Worm (Caenorhabditis elegans) whole organism, midembryonic: ENCODE data around the gene srh-265.

Source experiments
- T22C8.4 ChIP-seq: fragments of 200-800 bp; sonication (Bioruptor generic); IDR thresholded peaks from 2 replicates; pipeline ENCODE4 v1.3.6; 2022; ENCODE audit warnings: missing genetic modification characterization, missing compliant biosample characterization
- cog-1 ChIP-seq: sonication (generic microtip); optimal IDR thresholded peaks from 2 replicates; lab custom pipeline; 2016; ENCODE audit warnings: missing genetic modification characterization, missing compliant biosample characterization
- flt-1 ChIP-seq: fragments of 200-800 bp; sonication (Bioruptor generic); IDR thresholded peaks from 2 replicates; pipeline ENCODE4 v1.3.6; 2022; ENCODE audit warnings: missing genetic modification characterization, missing compliant biosample characterization
- klf-2 ChIP-seq: fragments of 200-800 bp; sonication (Bioruptor generic); conservative IDR thresholded peaks from 2 replicates; pipeline ENCODE4 v1.3.6; 2022; ENCODE audit warnings: missing genetic modification reagents, missing genetic modification characterization, missing compliant biosample characterization
- med-1 ChIP-seq: sonication (generic microtip); optimal IDR thresholded peaks from 2 replicates; lab custom pipeline; 2017; ENCODE audit warnings: missing genetic modification characterization, mild to moderate bottlenecking, missing compliant biosample characterization, antibody characterized with exemption, missing genetic modification reagents; ENCODE audit not compliant: insufficient read depth
- ref-1 ChIP-seq: fragments of 200-800 bp; sonication (Bioruptor generic); conservative IDR thresholded peaks from 2 replicates; pipeline ENCODE4 v1.3.6; 2022; ENCODE audit warnings: missing genetic modification reagents, missing genetic modification characterization, missing compliant biosample characterization
- tab-1 ChIP-seq: fragments of 200-800 bp; sonication (Bioruptor generic); IDR thresholded peaks from 2 replicates; pipeline ENCODE4 v1.3.6; 2022; ENCODE audit warnings: missing genetic modification characterization, missing compliant biosample characterization
- ztf-23 ChIP-seq: fragments of 200-800 bp; sonication (Bioruptor generic); IDR thresholded peaks from 2 replicates; pipeline ENCODE4 v1.3.6; 2022; ENCODE audit warnings: missing genetic modification reagents, missing genetic modification characterization, missing compliant biosample characterization
- ztf-29 ChIP-seq: fragments of 200-800 bp; sonication (Bioruptor generic); IDR thresholded peaks from 2 replicates; pipeline ENCODE4 v1.3.6; 2022; ENCODE audit warnings: missing genetic modification reagents, missing genetic modification characterization, missing compliant biosample characterization

ce11 chrV:15377903-15378302, 38.1 kb upstream of the srh-265 start, which contains the start of gene srh-122:
- no peak for TF ChIP-seq flt-1 (GFP tag; lab: Robert Waterston, UW)
- TF ChIP-seq cog-1 (tag; lab: Kevin White, UChicago): no peak
- TF ChIP-seq ztf-23: no peak
- TF ChIP-seq med-1 (GFP tag; lab: Kevin White, UChicago): no peak
- TF ChIP-seq T22C8.4 (GFP tag; lab: Robert Waterston, UW): no peak
- no peak for TF ChIP-seq ref-1 (GFP tag; lab: Robert Waterston, UW)
- no peak for TF ChIP-seq ztf-29
- TF ChIP-seq klf-2 (GFP tag; lab: Robert Waterston, UW): no peak
- TF ChIP-seq tab-1 (GFP tag; lab: Robert Waterston, UW): no peak
